Fruit fly (Drosophila melanogaster): ENCODE results near the gene CG42502.

The CG42502 gene

dm6 chr2L:18839143-18839872 lies 28.3 kb upstream of the CG42502 start, which contains the start of gene CG10600 (continued):
- peak; percentile 93 for TF ChIP-seq chinmo (GFP tag; IDR thresholded peaks at IDR 0.05; ENCODE audit: partially characterized antibody)
- peak; percentile 93 for TF ChIP-seq Antp (GFP tag; optimal IDR thresholded peaks at IDR 0.05)
- TF ChIP-seq Scr (GFP tag; IDR thresholded peaks at IDR 0.05; ENCODE audit: partially characterized antibody), result peak; percentile 78
- TF ChIP-seq CG11560 (tag; IDR thresholded peaks at IDR 0.05), result peak; percentile 83; the same call in 2 of the 3 replicates
- TF ChIP-seq pan (optimal IDR thresholded peaks at IDR 0.05), result no peak
- peak in 1 of 2 experiments; percentile 74 for TF ChIP-seq pan (GFP tag; optimal IDR thresholded peaks at IDR 0.05 in 1 of 2, IDR thresholded peaks at IDR 0.05 in 1 of 2)
- TF ChIP-seq CG7745 (tag; optimal IDR thresholded peaks at IDR 0.05), result no peak
- TF ChIP-seq scrt (GFP tag; optimal IDR thresholded peaks at IDR 0.05), result peak; percentile 61
- peak; percentile 67 for TF ChIP-seq sna (GFP tag; IDR thresholded peaks at IDR 0.05; ENCODE audit: partially characterized antibody)
- peak; percentile 59 for TF ChIP-seq CG9437 (GFP tag; optimal IDR thresholded peaks at IDR 0.05)
- TF ChIP-seq CG2129 (GFP tag; IDR thresholded peaks at IDR 0.05; ENCODE audit: partially characterized antibody), result peak; percentile 54
- peak; percentile 76 for TF ChIP-seq CG11085 (GFP tag; IDR thresholded peaks at IDR 0.05)
- peak; percentile 60 for TF ChIP-seq Jarid2 (GFP tag; optimal IDR thresholded peaks at IDR 0.05)
- TF ChIP-seq cato (GFP tag; optimal IDR thresholded peaks at IDR 0.05; ENCODE audit: borderline replicate concordance), result peak; percentile 51
- TF ChIP-seq CG7271 (tag; optimal IDR thresholded peaks at IDR 0.05), result no peak
- TF ChIP-seq salm (tag; optimal IDR thresholded peaks at IDR 0.05), result no peak
- peak; percentile 78 for TF ChIP-seq crc (GFP tag; optimal IDR thresholded peaks at IDR 0.05)
- TF ChIP-seq CG11723 (GFP tag; optimal IDR thresholded peaks at IDR 0.05), result peak; percentile 73
- peak; percentile 78 for TF ChIP-seq btn (GFP tag; optimal IDR thresholded peaks at IDR 0.05)
- TF ChIP-seq abd-A (tag; optimal IDR thresholded peaks at IDR 0.05), result no peak
- TF ChIP-seq dimm (GFP tag; IDR thresholded peaks at IDR 0.05), result no peak
- TF ChIP-seq NC2α (GFP tag; optimal IDR thresholded peaks at IDR 0.05), result peak; percentile 59
- no peak for TF ChIP-seq CG10565 (GFP tag; optimal IDR thresholded peaks at IDR 0.05)
- TF ChIP-seq CG4617 (GFP tag; optimal IDR thresholded peaks at IDR 0.05; ENCODE audit: borderline replicate concordance), result peak; percentile 99
- no peak for TF ChIP-seq croc (GFP tag; conservative IDR thresholded peaks at IDR 0.05)
- peak; percentile 34 for TF ChIP-seq twi (tag; optimal IDR thresholded peaks at IDR 0.05)
- peak in 1 of 3 experiments; percentile 32 for TF ChIP-seq lola (GFP tag; optimal IDR thresholded peaks at IDR 0.05)
- TF ChIP-seq br (optimal IDR thresholded peaks at IDR 0.05), result no peak
- peak; percentile 55 for TF ChIP-seq row (GFP tag; IDR thresholded peaks at IDR 0.05)
- peak; percentile 38; the same call in 2 of the 3 replicates for TF ChIP-seq tgo (GFP tag; IDR thresholded peaks at IDR 0.05)
- peak; percentile 82 for TF ChIP-seq bcd (GFP tag; optimal IDR thresholded peaks at IDR 0.05)
- no peak for TF ChIP-seq sd (tag; optimal IDR thresholded peaks at IDR 0.05)
- TF ChIP-seq Asciz (GFP tag; optimal IDR thresholded peaks at IDR 0.05), result no peak
- TF ChIP-seq ind (GFP tag; optimal IDR thresholded peaks at IDR 0.05), result peak; percentile 86
- no peak for TF ChIP-seq CG6654 (GFP tag; optimal IDR thresholded peaks at IDR 0.05)
- peak; percentile 39 for TF ChIP-seq CG1529 (GFP tag; optimal IDR thresholded peaks at IDR 0.05)
- peak; percentile 68 for TF ChIP-seq NK7.1 (GFP tag; optimal IDR thresholded peaks at IDR 0.05)
- peak; percentile 65 for TF ChIP-seq CG4328 (GFP tag; optimal IDR thresholded peaks at IDR 0.05)
- 0 out of 3 replicates have a peak, but pooled peaks have one; percentile 11 for TF ChIP-seq CG11695 (GFP tag; IDR thresholded peaks at IDR 0.05)
- TF ChIP-seq MTF-1 (GFP tag; optimal IDR thresholded peaks at IDR 0.05; ENCODE audit: borderline replicate concordance), result peak; percentile 80
- TF ChIP-seq CG12769 (tag; optimal IDR thresholded peaks at IDR 0.05), result no peak
- peak; percentile 83 for TF ChIP-seq vvl (GFP tag; IDR thresholded peaks at IDR 0.05)
- TF ChIP-seq CG16779 (GFP tag; IDR thresholded peaks at IDR 0.05), result peak; percentile 74
- TF ChIP-seq CG6854 (GFP tag; optimal IDR thresholded peaks at IDR 0.05), result no peak
- TF ChIP-seq NfI (GFP tag; optimal IDR thresholded peaks at IDR 0.05), result peak; percentile 86
- no peak for TF ChIP-seq Vsx1 (GFP tag; optimal IDR thresholded peaks at IDR 0.05)
- peak; percentile 69 for TF ChIP-seq ftz-f1 (GFP tag; optimal IDR thresholded peaks at IDR 0.05)
- no peak for TF ChIP-seq CG8388 (GFP tag; optimal IDR thresholded peaks at IDR 0.05)
